Worm (Caenorhabditis elegans): ENCODE results near the gene sre-13.

DNA sequence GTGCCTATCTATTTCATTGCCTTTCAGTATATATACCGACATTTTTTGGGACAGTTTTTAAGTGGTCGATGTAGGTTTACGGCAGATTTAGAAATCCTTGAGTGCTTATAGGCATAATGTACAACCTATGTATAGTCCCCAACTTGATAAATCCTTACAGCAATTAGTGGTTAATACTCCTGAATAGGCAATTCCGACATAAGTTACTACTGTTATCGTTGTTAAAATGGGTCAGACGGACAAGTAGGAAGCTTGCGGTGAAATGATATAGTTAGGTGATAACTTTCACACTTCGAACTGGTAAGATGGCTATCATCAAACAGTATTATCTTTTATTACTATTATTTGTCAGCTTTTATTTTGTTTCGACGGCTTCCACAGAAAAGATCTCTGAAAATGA is 13.9 kb downstream of the sre-13 start, which contains the start of gene mltn-10:
- no peak for TF ChIP-seq bed-2 (GFP tag; IDR thresholded peaks at IDR 0.05)
- TF ChIP-seq hlh-12 (tag; optimal IDR thresholded peaks at IDR 0.05): no peak
- no peak for TF ChIP-seq tbx-9 (tag; optimal IDR thresholded peaks at IDR 0.05; ENCODE audit: borderline replicate concordance)
- TF ChIP-seq rec-8 (tag; optimal IDR thresholded peaks at IDR 0.05): no peak
- no peak for TF ChIP-seq lin-26 (GFP tag; IDR thresholded peaks at IDR 0.05)
- TF ChIP-seq chd-7 (tag; optimal IDR thresholded peaks at IDR 0.05): no peak
- TF ChIP-seq unc-62 (GFP tag; optimal IDR thresholded peaks at IDR 0.05): no peak
- no peak for TF ChIP-seq madf-8 (GFP tag; conservative IDR thresholded peaks at IDR 0.05)

Measured in whole organism, young adult.